Fruit fly (Drosophila melanogaster): ENCODE results near the gene CG43997.

DNA sequence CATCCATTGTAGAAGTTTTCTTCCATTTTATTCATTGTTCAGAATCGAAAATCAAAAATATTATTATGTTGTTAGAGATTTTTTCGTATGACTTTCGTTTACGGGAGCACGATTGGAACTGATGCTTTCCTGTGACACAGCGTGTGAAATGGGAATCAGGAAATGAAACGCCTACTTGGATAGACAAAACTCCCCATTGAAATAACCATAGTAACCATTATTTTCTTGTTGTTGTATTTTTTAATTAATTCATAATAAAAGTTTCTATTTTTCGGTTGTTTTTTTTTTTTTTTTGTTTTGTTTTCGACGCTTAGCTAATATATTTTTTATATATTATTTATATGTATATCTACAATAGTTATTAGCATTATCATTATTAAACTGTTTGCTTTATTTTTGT, 45.1 kb downstream of the CG43997 start, which contains the start of gene CG43077:
- no peak for TF ChIP-seq psq (optimal IDR thresholded peaks at IDR 0.05)
- no peak for TF ChIP-seq Sin3A (optimal IDR thresholded peaks at IDR 0.05)
- no peak for TF ChIP-seq Myc (optimal IDR thresholded peaks at IDR 0.05)
- TF ChIP-seq h (optimal IDR thresholded peaks at IDR 0.05) = no peak
- no peak for TF ChIP-seq insv (optimal IDR thresholded peaks at IDR 0.05)
